Fruit fly (Drosophila melanogaster) whole organism, prepupa: Measurements from ENCODE around the gene CG17778.

Source experiments
- CG11294 ChIP-seq: fragments of 200-800 bp; sonication (Bioruptor generic); IDR thresholded peaks from 2 replicates; pipeline ENCODE4 v1.3.6; 2022; ENCODE audit warnings: missing biosample characterization, missing genetic modification characterization
- CG11902 ChIP-seq: fragments of 200-800 bp; sonication (Bioruptor generic); optimal IDR thresholded peaks from 3 replicates; lab custom pipeline; 2016; ENCODE audit warnings: missing biosample characterization, missing genetic modification characterization
- CG4318 ChIP-seq: fragments of 200-800 bp; sonication (Bioruptor generic); optimal IDR thresholded peaks from 3 replicates; lab custom pipeline; 2017; ENCODE audit warnings: missing biosample characterization, mild to moderate bottlenecking, missing genetic modification characterization
- CG6163 ChIP-seq: fragments of 200-800 bp; sonication (Bioruptor generic); IDR thresholded peaks from 3 replicates; pipeline ENCODE4 v1.3.6; 2022; ENCODE audit warnings: missing biosample characterization, missing genetic modification characterization
- CG6808 ChIP-seq: fragments of 200-800 bp; sonication (Bioruptor generic); optimal IDR thresholded peaks from 3 replicates; lab custom pipeline; 2017; ENCODE audit warnings: missing biosample characterization, missing genetic modification characterization, mild to moderate bottlenecking, moderate library complexity, missing genetic modification reagents
- CG7368 ChIP-seq: fragments of 200-800 bp; sonication (Bioruptor generic); optimal IDR thresholded peaks from 3 replicates; lab custom pipeline; 2016; ENCODE audit warnings: missing biosample characterization, missing genetic modification characterization
- CG8319 ChIP-seq: fragments of 200-800 bp; sonication (Bioruptor generic); optimal IDR thresholded peaks from 3 replicates; lab custom pipeline; 2016; ENCODE audit warnings: missing biosample characterization, missing genetic modification characterization
- CG8632 ChIP-seq: fragments of 200-800 bp; sonication (Bioruptor generic); optimal IDR thresholded peaks from 3 replicates; lab custom pipeline; 2016; ENCODE audit warnings: missing biosample characterization, missing genetic modification characterization
- Eip78C ChIP-seq: fragments of 200-800 bp; sonication (Bioruptor generic); peaks from one replicate; lab custom pipeline; 2016; ENCODE audit warnings: missing biosample characterization, missing genetic modification characterization
- Eip93F ChIP-seq: fragments of 200-800 bp; sonication (Bioruptor generic); optimal IDR thresholded peaks from 2 replicates; lab custom pipeline; 2016; ENCODE audit warnings: missing biosample characterization, mild to moderate bottlenecking, missing genetic modification characterization
- Ets96B ChIP-seq: fragments of 200-800 bp; optimal IDR thresholded peaks from 2 replicates; lab custom pipeline; 2019; ENCODE audit warnings: missing biosample characterization, mild to moderate bottlenecking, missing genetic modification characterization, moderate library complexity
- Gug ChIP-seq: fragments of 200-800 bp; sonication (Bioruptor generic); IDR thresholded peaks from 2 replicates; pipeline ENCODE4 v1.3.6; 2022; ENCODE audit warnings: missing biosample characterization, missing genetic modification characterization
- Hr39 ChIP-seq: fragments of 200-800 bp; sonication (Bioruptor generic); optimal IDR thresholded peaks from 2 replicates; lab custom pipeline; 2016; ENCODE audit warnings: missing biosample characterization, missing genetic modification characterization
- Lpt ChIP-seq: fragments of 200-800 bp; sonication (Bioruptor generic); optimal IDR thresholded peaks from 3 replicates; lab custom pipeline; 2016; ENCODE audit warnings: missing biosample characterization, missing genetic modification characterization
- OdsH ChIP-seq: fragments of 200-800 bp; sonication (Bioruptor generic); optimal IDR thresholded peaks from 3 replicates; lab custom pipeline; 2016; ENCODE audit warnings: missing biosample characterization, missing genetic modification characterization
- eg ChIP-seq: fragments of 200-800 bp; sonication (Bioruptor generic); IDR thresholded peaks from 3 replicates; pipeline ENCODE4 v1.3.6; 2022; ENCODE audit warnings: missing biosample characterization, missing genetic modification characterization
- esn ChIP-seq: fragments of 200-800 bp; sonication (Bioruptor generic); optimal IDR thresholded peaks from 2 replicates; lab custom pipeline; 2016; ENCODE audit warnings: missing biosample characterization, mild to moderate bottlenecking, missing genetic modification characterization, moderate library complexity
- fkh ChIP-seq: fragments of 200-800 bp; sonication (Bioruptor generic); optimal IDR thresholded peaks from 3 replicates; lab custom pipeline; 2017; ENCODE audit warnings: missing biosample characterization, mild to moderate bottlenecking, missing genetic modification characterization, moderate library complexity

Gene CG17778

DNA sequence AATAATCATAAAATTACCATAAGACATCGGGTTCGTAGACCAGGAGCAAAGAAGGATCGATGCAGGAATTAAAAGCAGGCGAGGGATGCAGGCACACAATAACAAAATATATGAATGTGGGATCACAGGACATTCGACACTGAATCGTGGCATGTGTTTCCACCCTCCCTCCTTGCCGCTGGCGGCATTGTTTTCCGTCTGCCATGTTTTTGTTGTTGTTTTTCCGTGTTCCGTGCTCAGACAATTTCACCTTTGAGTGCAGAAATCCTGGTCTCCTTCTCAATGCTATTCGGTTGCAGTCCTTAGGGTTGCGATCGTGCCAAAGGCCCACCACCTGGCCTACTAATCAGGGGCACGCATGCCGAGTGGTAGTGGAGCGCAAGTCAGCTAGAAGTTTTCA, 31.2 kb downstream of the CG17778 start:
- no peak for TF ChIP-seq CG7368

DNA sequence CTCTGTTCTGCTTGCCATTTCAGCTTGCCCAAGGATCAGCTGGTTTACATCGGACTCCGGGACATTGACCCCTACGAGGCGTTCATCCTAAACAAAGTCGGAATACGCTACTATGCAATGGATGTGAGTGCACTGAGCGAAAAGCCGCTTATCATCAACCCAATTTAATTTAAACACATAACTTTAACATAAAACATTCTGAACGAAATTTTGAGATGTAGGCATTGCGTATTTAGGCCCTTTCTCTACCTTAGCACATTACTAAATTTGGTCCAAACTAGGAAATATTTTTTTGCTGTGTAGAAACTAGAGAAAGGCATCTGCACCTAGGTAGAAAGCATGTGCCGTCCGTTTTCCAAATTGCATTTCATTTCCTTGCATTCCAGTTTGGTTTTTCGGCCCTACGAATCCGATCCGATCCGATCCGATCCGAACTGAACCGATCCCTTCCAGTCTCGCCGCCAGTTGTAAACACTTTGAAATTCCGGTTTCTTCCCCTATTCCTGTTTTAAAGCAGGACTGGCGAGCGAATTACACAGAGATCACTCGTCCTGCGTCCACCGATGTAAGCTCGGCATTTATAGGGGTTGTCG, 32.2 kb downstream of the CG17778 start:
- TF ChIP-seq Eip78C (GFP tag; lab: Kevin White, UChicago) (peak; percentile 47), esn (GFP tag; lab: Kevin White, UChicago) (no peak), Eip93F (no peak), OdsH (GFP tag; lab: Kevin White, UChicago) (no peak), Lpt (GFP tag; lab: Kevin White, UChicago) (no peak), CG11294 (GFP tag; lab: Robert Waterston, UW) (no peak)

DNA sequence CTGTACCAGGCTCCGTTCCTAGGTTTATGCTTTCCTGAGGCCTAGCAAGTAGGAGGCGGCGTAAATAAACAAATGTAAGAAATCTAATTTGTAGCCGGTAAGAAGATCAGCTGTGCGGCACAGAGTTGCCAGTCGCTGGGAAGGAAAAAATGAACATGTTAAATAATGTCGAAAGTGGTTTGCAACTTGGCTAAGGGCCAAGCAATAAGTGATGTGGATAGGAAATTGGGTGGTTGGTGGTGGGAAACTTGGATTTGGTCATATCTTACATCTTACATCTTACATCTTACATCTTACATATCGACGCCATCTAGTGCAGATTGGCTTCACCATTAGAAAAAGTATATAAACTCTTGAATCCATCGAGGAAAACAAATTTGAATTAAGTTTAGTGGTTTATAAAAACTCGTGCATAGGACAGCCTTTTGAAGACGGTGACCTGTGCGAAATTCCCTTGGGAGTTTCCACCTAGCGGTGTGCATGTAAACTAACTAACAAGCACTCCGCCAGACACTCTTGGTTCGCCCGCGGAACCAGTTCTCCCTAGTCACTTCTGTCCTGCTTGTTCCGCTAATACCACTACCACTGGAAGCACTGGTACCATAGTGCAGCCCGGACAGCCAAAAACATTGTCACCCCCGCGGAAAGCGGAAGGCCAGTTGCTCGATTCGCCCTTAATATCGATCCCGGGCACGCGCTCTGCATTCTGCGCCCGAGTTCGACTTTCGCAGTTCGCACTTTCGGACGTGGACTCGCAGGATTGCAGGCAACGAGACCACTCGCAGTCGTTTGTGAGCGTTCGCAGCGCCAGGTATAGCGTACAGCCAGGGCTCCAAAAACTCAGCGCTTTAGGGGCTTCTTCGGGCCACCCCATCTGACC, 35.5 kb downstream of the CG17778 start, which contains the start of the genes CG4293 and Appl:
Gene CG4293, minus strand, starts transcription at position 568 of the 880 bp plus-strand sequence.
Gene Appl, plus strand, starts transcription at position 778 of the 880 bp plus-strand sequence.
- TF ChIP-seq esn (GFP tag; lab: Kevin White, UChicago) (no peak), CG6808 (GFP tag; lab: Kevin White, UChicago) (peak; percentile 40), CG11902 (GFP tag; lab: Kevin White, UChicago) (no peak), eg (GFP tag; lab: Robert Waterston, UW) (0 out of 3 replicates have a peak, but pooled peaks have one; percentile 30), Eip78C (GFP tag; lab: Kevin White, UChicago) (peak; percentile 40), CG6163 (GFP tag; lab: Robert Waterston, UW) (no peak), Gug (GFP tag; lab: Robert Waterston, UW) (no peak)

DNA sequence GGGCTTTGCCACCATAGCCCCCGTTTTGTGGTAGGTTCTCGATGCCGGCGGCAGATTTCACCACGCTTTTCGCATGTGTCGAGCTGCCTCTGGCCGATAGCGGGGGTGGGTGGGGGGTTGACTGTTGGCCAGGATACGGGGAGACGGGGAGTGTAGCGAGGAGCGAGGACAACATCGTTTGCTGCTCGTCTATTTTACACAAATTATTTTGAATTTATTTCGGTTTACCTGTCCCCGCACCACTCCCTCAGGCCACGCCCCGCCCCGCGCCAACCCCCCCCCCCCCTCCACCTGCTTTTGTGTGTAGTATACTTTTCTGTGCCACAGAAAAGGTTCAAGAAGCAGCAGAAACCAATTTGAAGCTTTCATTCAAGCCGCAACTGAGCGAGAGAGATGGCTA, 47.7 kb downstream of the CG17778 start:
- no peak for TF ChIP-seq Hr39 (GFP tag; lab: Kevin White, UChicago)
- TF ChIP-seq CG4318 (GFP tag; lab: Kevin White, UChicago): no peak
- TF ChIP-seq Ets96B (tag; lab: Kevin White, UChicago): no peak
- no peak for TF ChIP-seq CG8319 (GFP tag; lab: Kevin White, UChicago)
- TF ChIP-seq CG8632 (GFP tag; lab: Kevin White, UChicago): no peak
- TF ChIP-seq Gug (GFP tag; lab: Robert Waterston, UW): no peak
- TF ChIP-seq fkh (GFP tag; lab: Kevin White, UChicago): no peak
